Worm (Caenorhabditis elegans) whole organism, midembryonic: ENCODE results near the gene F38H4.5.

Source experiments
- T22C8.4 ChIP-seq: fragments of 200-800 bp; sonication (Bioruptor generic); IDR thresholded peaks from 2 replicates; pipeline ENCODE4 v1.3.6; 2022; ENCODE audit warnings: missing genetic modification characterization, missing compliant biosample characterization
- cog-1 ChIP-seq: sonication (generic microtip); optimal IDR thresholded peaks from 2 replicates; lab custom pipeline; 2016; ENCODE audit warnings: missing genetic modification characterization, missing compliant biosample characterization
- flt-1 ChIP-seq: fragments of 200-800 bp; sonication (Bioruptor generic); IDR thresholded peaks from 2 replicates; pipeline ENCODE4 v1.3.6; 2022; ENCODE audit warnings: missing genetic modification characterization, missing compliant biosample characterization
- med-1 ChIP-seq: sonication (generic microtip); optimal IDR thresholded peaks from 2 replicates; lab custom pipeline; 2017; ENCODE audit warnings: missing genetic modification characterization, mild to moderate bottlenecking, missing compliant biosample characterization, antibody characterized with exemption, missing genetic modification reagents; ENCODE audit not compliant: insufficient read depth
- tab-1 ChIP-seq: fragments of 200-800 bp; sonication (Bioruptor generic); IDR thresholded peaks from 2 replicates; pipeline ENCODE4 v1.3.6; 2022; ENCODE audit warnings: missing genetic modification characterization, missing compliant biosample characterization
- ztf-23 ChIP-seq: fragments of 200-800 bp; sonication (Bioruptor generic); IDR thresholded peaks from 2 replicates; pipeline ENCODE4 v1.3.6; 2022; ENCODE audit warnings: missing genetic modification reagents, missing genetic modification characterization, missing compliant biosample characterization
- ztf-29 ChIP-seq: fragments of 200-800 bp; sonication (Bioruptor generic); IDR thresholded peaks from 2 replicates; pipeline ENCODE4 v1.3.6; 2022; ENCODE audit warnings: missing genetic modification reagents, missing genetic modification characterization, missing compliant biosample characterization

DNA sequence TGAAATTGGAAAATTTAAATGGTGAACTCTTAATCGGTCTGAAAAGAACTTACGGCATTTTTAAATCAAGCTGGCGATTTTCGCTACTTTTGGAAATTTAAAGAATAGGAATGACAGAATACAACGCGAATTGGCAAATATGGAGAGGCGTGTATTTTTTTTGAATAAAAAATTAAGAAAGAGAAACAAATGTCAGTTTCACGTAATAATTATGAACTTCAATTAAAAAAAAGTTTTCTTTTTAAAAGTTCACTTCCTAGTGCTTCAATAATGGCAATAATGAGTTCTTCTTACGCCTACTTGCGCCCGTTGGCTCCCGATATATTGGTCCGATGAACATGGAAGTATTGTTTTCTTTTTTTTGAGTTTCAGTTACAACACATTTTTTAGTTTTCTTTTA is 25.7 kb downstream of the F38H4.5 start, which contains the start of gene pph-2:
- TF ChIP-seq ztf-29 (GFP tag; lab: Robert Waterston, UW) (no peak), med-1 (GFP tag; lab: Kevin White, UChicago) (no peak), flt-1 (no peak), T22C8.4 (GFP tag; lab: Robert Waterston, UW) (no peak), cog-1 (no peak), ztf-23 (no peak), tab-1 (GFP tag; lab: Robert Waterston, UW) (no peak)
